Worm (Caenorhabditis elegans) whole organism, early embryonic: ENCODE measurements around the gene adbp-1.

Source experiments
- B0310.2 ChIP-seq: sonication (generic microtip); optimal IDR thresholded peaks from 2 replicates; lab custom pipeline; 2016; ENCODE audit warnings: mild to moderate bottlenecking, missing genetic modification characterization, missing compliant biosample characterization
- F13C5.2 ChIP-seq: sonication (generic microtip); optimal IDR thresholded peaks from 2 replicates; lab custom pipeline; 2017; ENCODE audit warnings: mild to moderate bottlenecking, missing genetic modification characterization, inconsistent platforms, missing compliant biosample characterization
- aly-1 ChIP-seq: sonication (generic microtip); optimal IDR thresholded peaks from 2 replicates; lab custom pipeline; 2016; ENCODE audit warnings: missing genetic modification characterization, missing compliant biosample characterization
- ama-1 ChIP-seq: fragments of 150-350 bp; optimal IDR thresholded peaks from 2 replicates; lab custom pipeline; 2014
- ceh-13 ChIP-seq: fragments of 200-800 bp; sonication (Bioruptor generic); optimal IDR thresholded peaks from 2 replicates; lab custom pipeline; 2018; ENCODE audit warnings: mild to moderate bottlenecking, missing genetic modification characterization, missing compliant biosample characterization
- ceh-36 ChIP-seq: sonication (generic microtip); optimal IDR thresholded peaks from 2 replicates; lab custom pipeline; 2016; ENCODE audit warnings: missing genetic modification characterization, inconsistent platforms, missing compliant biosample characterization
- ets-7 ChIP-seq: sonication (generic microtip); optimal IDR thresholded peaks from 2 replicates; lab custom pipeline; 2016; ENCODE audit warnings: missing genotype, missing genetic modification characterization, missing compliant biosample characterization
- flt-1 ChIP-seq: fragments of 200-800 bp; sonication (Bioruptor generic); IDR thresholded peaks from 2 replicates; pipeline ENCODE4 v1.3.6; 2022; ENCODE audit warnings: missing genetic modification characterization, missing compliant biosample characterization
- hmbx-1 ChIP-seq: sonication (generic microtip); optimal IDR thresholded peaks from 2 replicates; lab custom pipeline; 2016; ENCODE audit warnings: mild to moderate bottlenecking, missing genetic modification characterization, missing compliant biosample characterization
- hmg-4 ChIP-seq: fragments of 200-800 bp; sonication (Bioruptor generic); optimal IDR thresholded peaks from 2 replicates; lab custom pipeline; 2018; ENCODE audit warnings: mild to moderate bottlenecking, missing genetic modification characterization, missing compliant biosample characterization
- hnd-1 ChIP-seq: sonication (generic microtip); optimal IDR thresholded peaks from 2 replicates; lab custom pipeline; 2016; ENCODE audit warnings: missing genetic modification characterization, missing compliant biosample characterization
- pes-1 ChIP-seq: fragments of 200-800 bp; sonication (Bioruptor generic); IDR thresholded peaks from 2 replicates; pipeline ENCODE4 v1.3.6; 2022; ENCODE audit warnings: missing genetic modification reagents, missing genetic modification characterization, missing compliant biosample characterization
- scrt-1 ChIP-seq: fragments of 200-800 bp; sonication (Bioruptor generic); IDR thresholded peaks from 2 replicates; pipeline ENCODE4 v1.3.6; 2022; ENCODE audit warnings: missing genetic modification characterization, missing compliant biosample characterization
- sea-1 ChIP-seq: fragments of 200-800 bp; sonication (Bioruptor generic); conservative IDR thresholded peaks from 2 replicates; pipeline ENCODE4 v1.3.6; 2022; ENCODE audit warnings: missing genetic modification characterization, missing compliant biosample characterization
- tbx-11 ChIP-seq: fragments of 200-800 bp; sonication (Bioruptor generic); IDR thresholded peaks from 2 replicates; pipeline ENCODE4 v1.3.6; 2022; ENCODE audit warnings: missing genetic modification characterization, missing compliant biosample characterization
- tbx-37 ChIP-seq: fragments of 200-800 bp; sonication (Bioruptor generic); conservative IDR thresholded peaks from 2 replicates; pipeline ENCODE4 v1.3.6; 2022; ENCODE audit warnings: missing genetic modification reagents, missing genetic modification characterization, missing compliant biosample characterization
- tra-4 ChIP-seq: sonication (generic microtip); optimal IDR thresholded peaks from 2 replicates; lab custom pipeline; 2017; ENCODE audit warnings: missing genetic modification characterization, missing compliant biosample characterization

Gene adbp-1

DNA sequence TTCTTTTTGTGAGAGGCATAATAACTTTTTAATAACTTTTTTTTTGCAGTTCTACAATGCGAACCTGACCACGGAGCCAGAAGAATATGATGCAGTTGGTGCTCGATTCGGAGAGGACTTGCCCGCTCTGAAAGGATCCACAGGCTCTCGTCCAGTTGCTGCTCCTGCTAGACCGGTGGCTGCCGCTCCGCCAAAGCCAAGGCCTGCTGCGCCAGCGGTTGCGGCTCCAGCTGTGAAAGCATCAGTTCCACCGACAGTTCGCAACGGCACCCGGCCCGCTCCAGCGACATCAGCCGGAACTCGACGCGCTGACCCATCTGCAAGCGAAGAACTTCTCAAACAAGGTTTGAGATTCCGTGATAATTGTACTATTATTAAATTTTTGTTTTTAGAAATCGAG lies 834 bp upstream of the adbp-1 start:
- TF ChIP-seq pes-1 (GFP tag; lab: Robert Waterston, UW), result no peak
- TF ChIP-seq ceh-13, result no peak
- TF ChIP-seq sea-1 (GFP tag; lab: Robert Waterston, UW), result no peak
- TF ChIP-seq scrt-1, result no peak
- TF ChIP-seq hmbx-1 (tag; lab: Kevin White, UChicago), result no peak
- TF ChIP-seq hmg-4, result no peak
- no peak for TF ChIP-seq hnd-1 (tag; lab: Kevin White, UChicago)
- no peak for TF ChIP-seq tbx-37 (GFP tag; lab: Robert Waterston, UW)
- no peak for TF ChIP-seq ets-7 (tag; lab: Kevin White, UChicago)
- TF ChIP-seq ceh-36 (tag; lab: Kevin White, UChicago), result no peak
- no peak for TF ChIP-seq tra-4 (tag; lab: Kevin White, UChicago)
- no peak for TF ChIP-seq F13C5.2 (tag; lab: Kevin White, UChicago)
- no peak for TF ChIP-seq flt-1
- TF ChIP-seq B0310.2 (tag; lab: Kevin White, UChicago), result no peak
- no peak for TF ChIP-seq tbx-11 (GFP tag; lab: Robert Waterston, UW)
- no peak for TF ChIP-seq ama-1 (lab: Kevin White, UChicago)
- TF ChIP-seq aly-1 (tag; lab: Kevin White, UChicago), result no peak

DNA sequence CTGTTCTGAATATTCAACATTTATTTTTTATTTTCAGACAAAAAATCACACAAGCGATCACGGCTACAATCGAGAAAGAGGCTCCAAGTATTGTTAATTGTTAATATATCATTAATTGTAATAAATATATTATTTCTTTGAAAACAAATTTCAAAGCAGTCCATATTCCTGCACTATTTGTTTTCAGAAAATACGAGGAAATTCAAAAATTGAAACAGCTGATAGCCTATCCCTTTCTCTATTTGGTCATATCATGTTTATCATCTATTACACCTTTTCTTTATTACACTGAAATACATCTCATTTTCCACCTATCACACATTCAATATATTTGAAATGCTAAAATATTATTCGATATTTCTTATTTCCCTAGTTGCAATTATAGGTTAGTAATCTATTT lies 1.0 kb downstream of the adbp-1 start, which contains the start of gene W02B12.13:
Gene W02B12.13 (plus strand): TSS at position 301 of the 400 bp plus-strand sequence.
- TF ChIP-seq F13C5.2 (tag; lab: Kevin White, UChicago), result no peak

DNA sequence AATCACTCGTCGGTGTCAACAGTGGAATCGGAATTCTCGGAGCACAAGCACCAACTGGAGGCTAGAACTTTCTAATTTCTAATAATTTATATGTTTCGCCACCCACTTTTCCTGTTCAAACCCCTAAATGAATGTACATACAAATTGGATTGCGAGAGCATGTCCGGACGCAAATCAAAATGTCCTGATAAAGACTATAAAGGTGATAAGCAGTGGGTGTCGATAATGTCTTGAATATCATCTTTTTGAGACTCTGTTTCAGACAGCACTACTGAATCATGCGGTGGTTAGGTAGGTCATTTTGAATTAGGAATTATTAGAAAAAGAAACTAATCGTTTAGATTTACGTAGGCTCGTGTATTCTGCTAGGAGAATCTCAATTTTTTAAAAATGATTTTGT lies 4.8 kb downstream of the adbp-1 start, which contains the start of gene W02B12.1:
Gene W02B12.1 (plus strand): TSS at position 269 of the 400 bp plus-strand sequence.
- TF ChIP-seq ceh-36 (tag; lab: Kevin White, UChicago), result no peak

DNA sequence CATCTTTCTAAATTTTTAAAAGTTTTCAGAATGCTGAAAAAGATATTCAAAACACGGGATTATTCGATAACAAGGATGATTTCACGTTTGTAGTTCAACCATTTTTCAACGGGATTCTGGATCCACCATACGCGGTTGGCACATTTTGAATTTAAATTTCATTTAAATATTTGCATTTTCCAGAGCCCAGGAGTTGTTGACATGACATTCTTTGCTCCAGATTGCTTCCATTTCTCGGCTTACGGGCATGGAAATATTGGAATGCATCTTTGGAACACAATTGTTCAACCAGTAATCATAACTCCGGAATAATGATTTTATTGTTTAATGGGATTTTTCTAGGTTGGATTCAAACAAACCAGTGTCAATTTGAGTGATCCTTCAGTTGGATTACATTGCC lies 6.9 kb downstream of the adbp-1 start:
- no peak for TF ChIP-seq ama-1 (lab: Kevin White, UChicago)
- no peak for TF ChIP-seq F13C5.2 (tag; lab: Kevin White, UChicago)
- no peak for TF ChIP-seq hmg-4
- no peak for TF ChIP-seq ets-7 (tag; lab: Kevin White, UChicago)
- no peak for TF ChIP-seq pes-1 (GFP tag; lab: Robert Waterston, UW)
- TF ChIP-seq scrt-1, result no peak
- TF ChIP-seq B0310.2 (tag; lab: Kevin White, UChicago), result no peak
- no peak for TF ChIP-seq tra-4 (tag; lab: Kevin White, UChicago)
- no peak for TF ChIP-seq hnd-1 (tag; lab: Kevin White, UChicago)
- TF ChIP-seq tbx-37 (GFP tag; lab: Robert Waterston, UW), result no peak
- TF ChIP-seq tbx-11 (GFP tag; lab: Robert Waterston, UW), result no peak
- TF ChIP-seq flt-1, result no peak
- no peak for TF ChIP-seq sea-1 (GFP tag; lab: Robert Waterston, UW)
- TF ChIP-seq ceh-13, result no peak
- TF ChIP-seq aly-1 (tag; lab: Kevin White, UChicago), result no peak
- TF ChIP-seq hmbx-1 (tag; lab: Kevin White, UChicago), result no peak

DNA sequence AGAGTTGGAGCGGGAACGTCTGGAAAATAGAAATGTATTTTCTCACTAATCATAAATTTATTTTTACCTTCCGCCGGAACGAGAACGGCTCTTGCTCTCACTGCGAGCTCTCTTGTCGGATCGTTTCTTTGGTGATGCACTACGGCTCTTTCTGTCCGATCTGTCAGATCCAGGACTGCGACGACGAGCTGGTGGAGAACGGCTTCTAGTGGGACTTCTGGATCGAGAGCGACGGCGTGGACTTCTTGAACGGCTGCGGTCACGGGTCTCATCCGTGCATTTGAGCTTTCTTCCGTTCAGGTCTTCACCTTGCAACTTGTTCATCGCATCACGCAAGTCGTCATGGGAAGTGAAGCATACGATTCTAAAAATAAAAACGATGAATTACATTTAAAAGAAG lies 7.8 kb downstream of the adbp-1 start:
- no peak for TF ChIP-seq B0310.2 (tag; lab: Kevin White, UChicago)
- no peak for TF ChIP-seq aly-1 (tag; lab: Kevin White, UChicago)
- TF ChIP-seq hmbx-1 (tag; lab: Kevin White, UChicago), result no peak
- no peak for TF ChIP-seq F13C5.2 (tag; lab: Kevin White, UChicago)
- TF ChIP-seq sea-1 (GFP tag; lab: Robert Waterston, UW), result no peak
- no peak for TF ChIP-seq pes-1 (GFP tag; lab: Robert Waterston, UW)
- TF ChIP-seq tra-4 (tag; lab: Kevin White, UChicago), result no peak

DNA sequence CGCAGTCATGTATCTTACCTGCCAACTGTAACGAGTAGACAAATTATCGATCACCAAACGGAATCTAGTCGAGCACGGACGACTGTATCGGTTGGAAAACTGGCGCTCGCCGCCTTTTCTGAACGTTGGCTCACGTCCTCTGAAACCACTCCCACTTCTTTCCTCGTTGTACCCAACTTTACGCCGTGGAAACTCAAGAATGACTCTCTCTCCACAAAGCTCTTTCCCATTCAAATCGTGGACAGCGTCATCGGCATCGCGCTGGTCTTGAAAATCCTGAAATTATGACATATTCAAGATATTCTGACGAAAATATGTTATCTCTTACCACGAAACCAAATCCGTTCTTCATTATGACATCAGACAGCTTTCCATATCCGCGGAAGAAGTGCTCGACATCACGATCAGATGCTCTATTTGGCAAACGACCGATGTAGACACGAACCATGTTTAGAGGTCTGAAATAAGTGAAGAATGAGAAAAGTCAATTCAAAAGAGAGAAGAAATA lies 8.6 kb downstream of the adbp-1 start, which contains the start of gene rsp-2:
Gene rsp-2 (minus strand): TSS at position 458 of the 508 bp plus-strand sequence.
- TF ChIP-seq ama-1 (lab: Kevin White, UChicago), result no peak
- TF ChIP-seq flt-1, result no peak
- no peak for TF ChIP-seq ceh-36 (tag; lab: Kevin White, UChicago)
- no peak for TF ChIP-seq hmbx-1 (tag; lab: Kevin White, UChicago)
- TF ChIP-seq sea-1 (GFP tag; lab: Robert Waterston, UW), result no peak
- TF ChIP-seq F13C5.2 (tag; lab: Kevin White, UChicago), result no peak
- no peak for TF ChIP-seq ceh-13

DNA sequence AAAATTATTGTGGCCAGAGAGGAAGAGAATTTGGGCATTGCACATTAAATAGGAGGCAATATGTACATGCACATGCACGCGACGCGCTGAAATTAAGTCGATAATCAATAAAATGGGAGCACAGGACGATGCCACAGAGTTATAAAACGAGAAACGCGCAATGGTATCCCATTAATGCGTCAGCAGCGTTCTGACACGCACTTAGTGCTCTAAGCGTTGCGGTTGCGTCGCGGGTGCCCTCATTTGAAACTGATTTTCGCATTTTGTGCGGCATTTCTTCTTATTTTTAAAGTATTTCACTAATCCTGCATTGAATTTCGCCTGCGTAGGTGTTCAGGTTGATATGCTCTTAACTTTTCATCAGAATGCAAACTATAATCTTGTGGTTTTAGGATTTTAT lies 9.1 kb downstream of the adbp-1 start, which contains the start of gene rsp-1:
Gene rsp-1 (plus strand): TSS at position 338 of the 400 bp plus-strand sequence.
- TF ChIP-seq pes-1 (GFP tag; lab: Robert Waterston, UW) (peak; percentile 54; the same call in 1 of the 2 replicates), tbx-37 (GFP tag; lab: Robert Waterston, UW) (0 out of 2 replicates have a peak, but pooled peaks have one; percentile 8), B0310.2 (tag; lab: Kevin White, UChicago) (no peak), scrt-1 (peak; percentile 48; the same call in 1 of the 2 replicates), ama-1 (lab: Kevin White, UChicago) (no peak), hmbx-1 (tag; lab: Kevin White, UChicago) (no peak), aly-1 (tag; lab: Kevin White, UChicago) (peak; percentile 73), F13C5.2 (tag; lab: Kevin White, UChicago) (peak; percentile 4), tra-4 (tag; lab: Kevin White, UChicago) (peak; percentile 30), ceh-36 (tag; lab: Kevin White, UChicago) (peak; percentile 62), hmg-4 (peak; percentile 55)

DNA sequence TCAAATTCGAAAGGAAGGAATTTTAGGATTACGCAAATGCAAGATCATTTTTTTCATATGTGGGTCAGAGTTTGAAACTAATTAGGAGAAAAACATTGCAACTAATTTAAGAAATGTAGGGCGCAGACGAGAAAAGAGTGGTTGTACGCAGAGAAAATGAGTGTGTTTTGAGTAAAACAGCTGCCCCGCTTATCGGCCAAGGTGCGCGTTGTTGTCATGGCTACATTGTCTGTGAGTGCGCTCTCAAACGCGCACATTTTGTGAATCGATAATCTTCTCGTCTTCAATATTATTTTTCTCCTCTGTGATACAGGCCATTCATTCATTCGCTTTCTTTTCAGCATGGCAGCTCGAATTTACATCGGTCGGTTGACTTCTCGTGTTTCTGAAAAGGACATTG lies 9.7 kb downstream of the adbp-1 start:
- TF ChIP-seq hmbx-1 (tag; lab: Kevin White, UChicago) (no peak), ets-7 (tag; lab: Kevin White, UChicago) (no peak), ceh-36 (tag; lab: Kevin White, UChicago) (no peak), tbx-11 (GFP tag; lab: Robert Waterston, UW) (no peak), scrt-1 (no peak), F13C5.2 (tag; lab: Kevin White, UChicago) (no peak), sea-1 (GFP tag; lab: Robert Waterston, UW) (no peak)
